Worm (Caenorhabditis elegans): Measurements from ENCODE around the gene cyp-13A12.
A peak's percentile ranks its signal among the peaks of the same experiment; 100 is the strongest.

cyp-13A12 gene

DNA sequence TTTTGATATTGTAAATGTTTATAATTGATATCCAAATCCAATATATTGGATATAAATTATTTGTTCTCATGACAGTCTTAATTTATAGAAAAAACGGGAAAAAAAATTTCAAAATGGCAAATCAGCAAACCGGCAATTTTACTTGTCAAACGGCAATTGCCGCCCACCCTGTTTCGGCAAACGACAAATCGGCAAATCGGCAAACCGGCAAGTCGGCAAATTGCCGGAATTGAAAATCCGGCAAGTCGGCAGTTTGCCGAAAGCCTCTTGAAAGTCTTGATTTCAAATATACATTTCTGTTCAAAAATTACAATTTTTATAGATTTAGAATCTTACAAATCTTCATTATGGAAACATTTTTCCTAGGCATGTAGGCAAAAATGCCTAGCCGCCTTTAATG is 3.6 kb downstream of the cyp-13A12 start:
- TF ChIP-seq T23F11.4 (GFP tag; optimal IDR thresholded peaks at IDR 0.05): no peak

- no peak for TF ChIP-seq hlh-13 (GFP tag; optimal IDR thresholded peaks at IDR 0.05)
- no peak for TF ChIP-seq hlh-6 (tag; optimal IDR thresholded peaks at IDR 0.05)
- no peak for TF ChIP-seq madf-2 (tag; optimal IDR thresholded peaks at IDR 0.05)
- TF ChIP-seq lin-11 (tag; optimal IDR thresholded peaks at IDR 0.05): no peak
- TF ChIP-seq ceh-6 (GFP tag; optimal IDR thresholded peaks at IDR 0.05): no peak
- TF ChIP-seq ref-2 (tag; optimal IDR thresholded peaks at IDR 0.05): no peak
- no peak for TF ChIP-seq nhr-232 (tag; optimal IDR thresholded peaks at IDR 0.05)
- no peak for TF ChIP-seq tbx-2 (tag; optimal IDR thresholded peaks at IDR 0.05)
- no peak for TF ChIP-seq F13H6.1 (tag; optimal IDR thresholded peaks at IDR 0.05)
- TF ChIP-seq eyg-1 (tag; optimal IDR thresholded peaks at IDR 0.05): no peak
- no peak for TF ChIP-seq ceh-19 (GFP tag; optimal IDR thresholded peaks at IDR 0.05)
- no peak for TF ChIP-seq C08G9.2 (tag; optimal IDR thresholded peaks at IDR 0.05)
- TF ChIP-seq unc-3 (GFP tag; conservative IDR thresholded peaks at IDR 0.05): no peak
- no peak for TF ChIP-seq unc-3 (tag; optimal IDR thresholded peaks at IDR 0.05)
- no peak for TF ChIP-seq unc-86 (tag; optimal IDR thresholded peaks at IDR 0.05)
- TF ChIP-seq odd-2 (tag; optimal IDR thresholded peaks at IDR 0.05): no peak
- TF ChIP-seq ceh-24 (tag; optimal IDR thresholded peaks at IDR 0.05): no peak
- no peak for TF ChIP-seq nhr-11 (tag; optimal IDR thresholded peaks at IDR 0.05)
- no peak for TF ChIP-seq pqm-1 (tag; optimal IDR thresholded peaks at IDR 0.05)
Observed at ce11 chrIII:13029608-13030007, 5.3 kb downstream of the cyp-13A12 start, which contains the start of gene F14F7.4. F14F7.4 (minus strand) TSS chrIII:13029708.

DNA sequence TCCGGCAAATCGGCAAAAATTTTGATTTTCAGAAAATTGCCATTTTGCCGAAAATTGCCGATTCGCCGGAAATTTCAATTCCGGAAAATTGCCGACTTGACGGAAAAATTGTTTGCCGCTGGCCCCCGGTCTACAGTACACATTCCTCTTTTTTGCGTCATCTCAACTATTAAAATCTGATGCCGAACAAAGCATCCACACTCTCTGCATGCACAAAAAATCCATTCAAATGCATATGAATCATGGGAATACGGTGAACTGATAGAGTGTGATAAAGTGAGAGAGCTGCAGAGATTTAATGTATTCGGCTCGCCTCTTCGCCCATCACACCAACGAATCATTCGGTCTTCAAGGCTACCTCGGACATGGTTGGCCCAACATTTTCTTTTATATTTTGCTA is 6.2 kb downstream of the cyp-13A12 start, which contains the start of gene F14F7.7:
F14F7.7 (plus strand) TSS at position 354 of the 400 bp plus-strand sequence.
- TF ChIP-seq ceh-31 (tag; optimal IDR thresholded peaks at IDR 0.05) (no peak), ama-1 (optimal IDR thresholded peaks at IDR 0.05) (no peak), fax-1 (tag; optimal IDR thresholded peaks at IDR 0.05) (no peak), ztf-16 (tag; optimal IDR thresholded peaks at IDR 0.05) (no peak), nfya-1 (tag; optimal IDR thresholded peaks at IDR 0.05) (no peak), ceh-48 (tag; optimal IDR thresholded peaks at IDR 0.05) (no peak), npax-4 (tag; optimal IDR thresholded peaks at IDR 0.05) (no peak), F13H6.1 (tag; optimal IDR thresholded peaks at IDR 0.05) (no peak), ceh-19 (GFP tag; optimal IDR thresholded peaks at IDR 0.05) (no peak), mec-3 (tag; optimal IDR thresholded peaks at IDR 0.05; ENCODE audit: borderline replicate concordance) (no peak), unc-55 (GFP tag; optimal IDR thresholded peaks at IDR 0.05) (no peak), unc-42 (tag; optimal IDR thresholded peaks at IDR 0.05) (no peak), tbx-7 (tag; optimal IDR thresholded peaks at IDR 0.05) (no peak), nhr-11 (tag; optimal IDR thresholded peaks at IDR 0.05) (no peak), T23F11.4 (GFP tag; optimal IDR thresholded peaks at IDR 0.05) (no peak), pha-2 (tag; optimal IDR thresholded peaks at IDR 0.05) (no peak), sdc-2 (tag; optimal IDR thresholded peaks at IDR 0.05) (no peak), ceh-30 (tag; optimal IDR thresholded peaks at IDR 0.05) (no peak), unc-3 (GFP tag; conservative IDR thresholded peaks at IDR 0.05) (no peak), unc-3 (tag; optimal IDR thresholded peaks at IDR 0.05) (no peak)

- TF ChIP-seq unc-42 (tag; optimal IDR thresholded peaks at IDR 0.05) (no peak), pag-3 (tag; optimal IDR thresholded peaks at IDR 0.05; ENCODE audit: borderline replicate concordance) (no peak), sox-4 (tag; optimal IDR thresholded peaks at IDR 0.05) (no peak)
Observed at ce11 chrIII:13031701-13032100, 7.4 kb downstream of the cyp-13A12 start, which contains the start of gene F14F7.5. F14F7.5 (plus strand) TSS chrIII:13032001.

DNA sequence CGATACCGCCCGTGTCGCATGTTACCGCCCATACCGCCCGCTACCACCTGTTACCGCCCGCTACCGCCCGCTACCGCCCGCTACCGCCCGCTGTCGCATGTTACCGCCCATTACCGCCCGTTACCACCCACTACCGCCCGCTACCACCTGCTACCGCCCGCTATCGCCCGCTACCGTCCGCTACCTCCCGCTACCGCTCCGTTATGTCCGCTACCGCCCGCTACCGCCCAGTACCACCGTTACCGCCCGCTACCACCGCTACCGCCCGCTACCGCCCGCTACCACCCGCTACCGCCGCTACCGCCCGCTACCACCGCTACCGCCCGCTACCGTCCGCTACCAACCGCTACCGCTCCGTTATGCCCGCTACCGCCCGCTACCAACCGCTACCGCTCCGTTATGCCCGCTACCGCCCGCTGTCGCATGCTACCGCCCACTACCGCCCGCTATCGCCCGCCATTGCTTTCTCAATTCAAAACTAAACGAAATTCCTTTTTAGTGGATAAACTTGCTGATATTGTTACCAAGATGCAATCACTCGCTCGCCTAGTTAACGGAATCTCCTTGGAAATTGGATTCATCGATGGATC is 8.2 kb downstream of the cyp-13A12 start:
- TF ChIP-seq pax-1 (tag; optimal IDR thresholded peaks at IDR 0.05): no peak
- TF ChIP-seq C38D4.7 (GFP tag; optimal IDR thresholded peaks at IDR 0.05): peak; percentile 13
- TF ChIP-seq sdc-2 (tag; optimal IDR thresholded peaks at IDR 0.05): peak; percentile 10
- TF ChIP-seq sox-4 (tag; optimal IDR thresholded peaks at IDR 0.05): peak; percentile 39
- no peak for TF ChIP-seq fkh-10 (GFP tag; optimal IDR thresholded peaks at IDR 0.05)
- peak; percentile 8 for TF ChIP-seq gmeb-2 (tag; optimal IDR thresholded peaks at IDR 0.05)
- TF ChIP-seq K02D7.2 (tag; optimal IDR thresholded peaks at IDR 0.05): peak; percentile 83
- peak; percentile 44 for TF ChIP-seq lim-6 (tag; optimal IDR thresholded peaks at IDR 0.05)
- peak; percentile 15 for TF ChIP-seq ceh-31 (tag; optimal IDR thresholded peaks at IDR 0.05)
- no peak for TF ChIP-seq unc-42 (tag; optimal IDR thresholded peaks at IDR 0.05)
